Worm (Caenorhabditis elegans): ENCODE measurements around the gene R10F2.4.

The R10F2.4 gene

DNA sequence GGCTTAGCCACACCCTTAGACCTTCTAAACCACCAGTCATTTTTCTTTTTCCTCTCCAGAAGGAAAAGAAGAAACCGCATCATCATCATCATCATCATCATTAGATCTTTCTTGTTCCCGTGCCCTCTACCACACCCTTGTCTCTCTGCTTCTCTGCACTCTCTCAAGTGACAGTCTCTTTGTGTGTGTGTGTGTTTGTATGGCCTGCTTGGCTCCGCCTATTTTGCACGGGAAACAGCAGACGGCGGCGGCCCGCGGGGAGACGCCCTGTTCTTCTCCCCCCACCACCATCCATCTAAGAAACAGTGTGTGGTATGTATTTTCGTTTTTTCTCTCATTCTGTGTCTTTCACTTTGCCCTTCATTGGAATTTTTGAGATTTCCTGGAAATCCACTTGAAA, 51.1 kb downstream of the R10F2.4 start:
- TF ChIP-seq xbp-1 (tag; optimal IDR thresholded peaks at IDR 0.05) (peak; percentile 46), irx-1 (tag; optimal IDR thresholded peaks at IDR 0.05) (peak; percentile 5), sox-4 (tag; optimal IDR thresholded peaks at IDR 0.05) (no peak), egl-27 (tag; optimal IDR thresholded peaks at IDR 0.05) (peak in 1 of 2 experiments; percentile 41), ama-1 (optimal IDR thresholded peaks at IDR 0.05) (no peak), dpl-1 (GFP tag; optimal IDR thresholded peaks at IDR 0.05) (peak; percentile 39 to 58 (median 43)), mep-1 (tag; optimal IDR thresholded peaks at IDR 0.05) (peak; percentile 54), jun-1 (tag; optimal IDR thresholded peaks at IDR 0.05) (peak; percentile 57), lin-13 (GFP tag; optimal IDR thresholded peaks at IDR 0.05) (peak; percentile 56), unc-62 (GFP tag; optimal IDR thresholded peaks at IDR 0.05) (no peak), elt-2 (tag; optimal IDR thresholded peaks at IDR 0.05) (peak; percentile 41), isw-1 (GFP tag; IDR thresholded peaks at IDR 0.05) (no peak), lin-35 (GFP tag; optimal IDR thresholded peaks at IDR 0.05) (peak; percentile 14 to 77), mab-9 (GFP tag; IDR thresholded peaks at IDR 0.05) (no peak), Y116A8C.19 (tag; optimal IDR thresholded peaks at IDR 0.05; ENCODE audit: borderline replicate concordance) (no peak), efl-1 (optimal IDR thresholded peaks at IDR 0.05) (peak; percentile 21 to 36), efl-1 (GFP tag; optimal IDR thresholded peaks at IDR 0.05 in 1 of 2) (peak in 1 of 2 experiments; percentile 1), ces-1 (GFP tag; optimal IDR thresholded peaks at IDR 0.05) (no peak), nhr-20 (tag; optimal IDR thresholded peaks at IDR 0.05) (peak; percentile 90), mdl-1 (tag; optimal IDR thresholded peaks at IDR 0.05) (peak in 1 of 2 experiments; percentile 78), lin-15B (tag; optimal IDR thresholded peaks at IDR 0.05) (no peak), aha-1 (tag; optimal IDR thresholded peaks at IDR 0.05) (no peak), grh-1 (GFP tag; IDR thresholded peaks at IDR 0.05) (peak; percentile 73), hpl-2 (GFP tag; optimal IDR thresholded peaks at IDR 0.05) (no peak), vab-15 (tag; optimal IDR thresholded peaks at IDR 0.05) (peak; percentile 74), lsy-2 (tag; optimal IDR thresholded peaks at IDR 0.05) (peak; percentile 35 to 67), pax-3 (tag; optimal IDR thresholded peaks at IDR 0.05) (no peak), C16A3.4 (tag; optimal IDR thresholded peaks at IDR 0.05) (peak; percentile 68), skn-1 (tag; optimal IDR thresholded peaks at IDR 0.05) (peak; percentile 39), snu-23 (GFP tag; optimal IDR thresholded peaks at IDR 0.05) (peak; percentile 88), ets-5 (GFP tag; IDR thresholded peaks at IDR 0.05) (no peak), hlh-17 (GFP tag; optimal IDR thresholded peaks at IDR 0.05; ENCODE audit: borderline replicate concordance) (no peak), aly-2 (tag; optimal IDR thresholded peaks at IDR 0.05) (no peak), tbx-2 (tag; optimal IDR thresholded peaks at IDR 0.05) (peak; percentile 77), lin-39 (tag; optimal IDR thresholded peaks at IDR 0.05) (peak; percentile 39), ztf-11 (tag; optimal IDR thresholded peaks at IDR 0.05) (no peak), nhr-90 (tag; optimal IDR thresholded peaks at IDR 0.05; ENCODE audit: poor library complexity) (peak; percentile 84), lin-14 (GFP tag; optimal IDR thresholded peaks at IDR 0.05) (peak; percentile 97), nhr-19 (GFP tag; conservative IDR thresholded peaks at IDR 0.05) (peak; percentile 52), rnt-1 (tag; optimal IDR thresholded peaks at IDR 0.05) (peak; percentile 70), elt-3 (tag; optimal IDR thresholded peaks at IDR 0.05) (peak in 5 of 6 experiments; percentile 36 to 94 (median 58)), unc-130 (tag; optimal IDR thresholded peaks at IDR 0.05) (peak; percentile 16), nhr-85 (tag) (peak; percentile 99), ceh-82 (tag; optimal IDR thresholded peaks at IDR 0.05) (peak in 1 of 3 experiments; percentile 19), blmp-1 (tag; optimal IDR thresholded peaks at IDR 0.05) (peak; percentile 94), nhr-11 (tag; optimal IDR thresholded peaks at IDR 0.05) (no peak), fkh-8 (tag; optimal IDR thresholded peaks at IDR 0.05) (no peak), nhr-71 (tag; optimal IDR thresholded peaks at IDR 0.05) (peak; percentile 87), nhr-77 (tag; optimal IDR thresholded peaks at IDR 0.05) (peak; percentile 64), swsn-7 (tag; optimal IDR thresholded peaks at IDR 0.05) (peak; percentile 46), nhr-28 (tag; optimal IDR thresholded peaks at IDR 0.05) (no peak), unc-98 (GFP tag; IDR thresholded peaks at IDR 0.05) (no peak), hlh-4 (tag; optimal IDR thresholded peaks at IDR 0.05) (no peak), C04F5.9 (tag; optimal IDR thresholded peaks at IDR 0.05) (no peak)

Measured in whole organism, L1 larva.